Worm (Caenorhabditis elegans): ENCODE results near the gene W02B12.16.
A peak's percentile ranks its signal among the peaks of the same experiment; 100 is the strongest.

The W02B12.16 gene

ce11 chrII:11463899-11464298 is 12.4 kb downstream of the W02B12.16 start:
- TF ChIP-seq ceh-19 (GFP tag; optimal IDR thresholded peaks at IDR 0.05): no peak
- TF ChIP-seq ceh-31 (tag; optimal IDR thresholded peaks at IDR 0.05): peak; percentile 9
- no peak for TF ChIP-seq gmeb-2 (tag; optimal IDR thresholded peaks at IDR 0.05)
- no peak for TF ChIP-seq ceh-18 (tag; optimal IDR thresholded peaks at IDR 0.05)
- no peak for TF ChIP-seq dmd-4 (tag; optimal IDR thresholded peaks at IDR 0.05; ENCODE audit: borderline replicate concordance)
- no peak for TF ChIP-seq K09A11.1 (tag; optimal IDR thresholded peaks at IDR 0.05; ENCODE audit: insufficient read depth)
- TF ChIP-seq ceh-34 (tag; optimal IDR thresholded peaks at IDR 0.05): no peak
- TF ChIP-seq elt-2 (tag; optimal IDR thresholded peaks at IDR 0.05): peak; percentile 8
- no peak for TF ChIP-seq ref-2 (tag; optimal IDR thresholded peaks at IDR 0.05)
- no peak for TF ChIP-seq hlh-15 (tag; optimal IDR thresholded peaks at IDR 0.05)

ce11 chrII:11459883-11460282 is 16.4 kb downstream of the W02B12.16 start:
- TF ChIP-seq ceh-14 (tag; optimal IDR thresholded peaks at IDR 0.05) (no peak), ets-4 (tag; optimal IDR thresholded peaks at IDR 0.05) (no peak), ama-1 (optimal IDR thresholded peaks at IDR 0.05) (no peak), ahr-1 (tag; optimal IDR thresholded peaks at IDR 0.05) (no peak), ceh-9 (tag; optimal IDR thresholded peaks at IDR 0.05) (no peak), K02D7.2 (tag; optimal IDR thresholded peaks at IDR 0.05) (no peak), ceh-45 (GFP tag; IDR thresholded peaks at IDR 0.05) (no peak), pax-1 (tag; optimal IDR thresholded peaks at IDR 0.05) (no peak), C08G9.2 (tag; optimal IDR thresholded peaks at IDR 0.05) (no peak), hlh-15 (tag; optimal IDR thresholded peaks at IDR 0.05) (no peak), rnt-1 (tag; optimal IDR thresholded peaks at IDR 0.05) (no peak), npax-4 (tag; optimal IDR thresholded peaks at IDR 0.05) (no peak), sox-2 (GFP tag; IDR thresholded peaks at IDR 0.05) (no peak), mec-3 (tag; optimal IDR thresholded peaks at IDR 0.05; ENCODE audit: borderline replicate concordance) (no peak), nfya-1 (tag; optimal IDR thresholded peaks at IDR 0.05) (no peak)

- TF ChIP-seq ref-2 (tag; optimal IDR thresholded peaks at IDR 0.05) (no peak), elt-4 (tag; optimal IDR thresholded peaks at IDR 0.05) (no peak), ceh-19 (GFP tag; optimal IDR thresholded peaks at IDR 0.05) (no peak), fkh-10 (GFP tag; optimal IDR thresholded peaks at IDR 0.05) (no peak), pqm-1 (tag; optimal IDR thresholded peaks at IDR 0.05) (no peak), pha-2 (tag; optimal IDR thresholded peaks at IDR 0.05) (no peak), dmd-4 (tag; optimal IDR thresholded peaks at IDR 0.05; ENCODE audit: borderline replicate concordance) (no peak), ztf-16 (tag; optimal IDR thresholded peaks at IDR 0.05) (no peak)
These were observed 20.6 kb downstream of the W02B12.16 start for ce11 chrII:11455715-11456114.

ce11 chrII:11455140-11455539 is 21.2 kb downstream of the W02B12.16 start:
- TF ChIP-seq C38D4.7 (GFP tag; optimal IDR thresholded peaks at IDR 0.05): no peak
- no peak for TF ChIP-seq pha-2 (tag; optimal IDR thresholded peaks at IDR 0.05)
- TF ChIP-seq ttx-3 (tag; optimal IDR thresholded peaks at IDR 0.05): no peak
- TF ChIP-seq npax-4 (tag; optimal IDR thresholded peaks at IDR 0.05): no peak
- no peak for TF ChIP-seq fax-1 (tag; optimal IDR thresholded peaks at IDR 0.05)
- no peak for TF ChIP-seq K02D7.2 (tag; optimal IDR thresholded peaks at IDR 0.05)
- TF ChIP-seq dmd-4 (tag; optimal IDR thresholded peaks at IDR 0.05; ENCODE audit: borderline replicate concordance): no peak
- no peak for TF ChIP-seq ceh-9 (tag; optimal IDR thresholded peaks at IDR 0.05)
- no peak for TF ChIP-seq sox-4 (tag; optimal IDR thresholded peaks at IDR 0.05)
- TF ChIP-seq pha-4 (tag; optimal IDR thresholded peaks at IDR 0.05): no peak
- no peak for TF ChIP-seq fkh-10 (GFP tag; optimal IDR thresholded peaks at IDR 0.05)
- TF ChIP-seq ets-4 (tag; optimal IDR thresholded peaks at IDR 0.05): no peak
- no peak for TF ChIP-seq lim-6 (tag; optimal IDR thresholded peaks at IDR 0.05)
- no peak for TF ChIP-seq gmeb-2 (tag; optimal IDR thresholded peaks at IDR 0.05)
- no peak for TF ChIP-seq ceh-48 (tag; optimal IDR thresholded peaks at IDR 0.05)
- no peak for TF ChIP-seq unc-42 (tag; optimal IDR thresholded peaks at IDR 0.05)
- no peak for TF ChIP-seq ztf-16 (tag; optimal IDR thresholded peaks at IDR 0.05)
- TF ChIP-seq fkh-6 (tag; optimal IDR thresholded peaks at IDR 0.05): no peak
- no peak for TF ChIP-seq nhr-232 (tag; optimal IDR thresholded peaks at IDR 0.05)

Data from whole organism, late embryonic.